Worm (Caenorhabditis elegans): ENCODE measurements around the gene lec-2.
"Not testable (repeated sequence)": the region's sequence is repeated elsewhere in the genome, so short reads cannot be mapped to it uniquely, and the experiment has no call there.

DNA sequence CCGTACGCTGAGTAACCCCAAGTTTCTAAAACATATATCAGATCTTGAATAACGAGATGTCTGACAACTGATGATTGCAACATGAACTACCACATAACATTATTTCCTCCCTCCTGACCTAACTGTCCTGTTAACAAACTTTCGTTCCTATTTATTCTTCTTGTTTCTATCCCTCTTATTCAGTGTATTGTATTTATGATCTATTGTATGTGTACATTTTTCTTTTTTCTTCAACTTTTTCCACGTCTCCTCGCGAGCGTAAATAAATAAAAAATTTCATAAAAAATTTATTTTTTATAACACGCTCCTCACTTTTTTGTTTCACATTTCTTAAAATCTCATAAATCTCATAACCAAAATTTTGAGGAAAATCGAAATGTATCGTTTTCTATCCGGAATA, 9.7 kb downstream of the lec-2 start, which contains the start of gene ZK892.4:
- not testable (repeated sequence) for TF ChIP-seq dmd-6 (GFP tag; IDR thresholded peaks at IDR 0.05); unc-39 (tag; optimal IDR thresholded peaks at IDR 0.05); lin-13 (GFP tag; optimal IDR thresholded peaks at IDR 0.05); lsy-2 (tag; optimal IDR thresholded peaks at IDR 0.05)
